Worm (Caenorhabditis elegans): ENCODE results near the gene ceh-34.

Gene ceh-34

ce11 chrV:5319477-5319876, at the start of gene ceh-34:
Gene ceh-34 (minus strand): TSS chrV:5319577.
- TF ChIP-seq crh-2 (tag; optimal IDR thresholded peaks at IDR 0.05) (no peak), aly-2 (tag; optimal IDR thresholded peaks at IDR 0.05) (no peak), sma-3 (GFP tag; optimal IDR thresholded peaks at IDR 0.05) (no peak), ztf-1 (GFP tag; conservative IDR thresholded peaks at IDR 0.05) (no peak)

- no peak for TF ChIP-seq elt-3 (tag; optimal IDR thresholded peaks at IDR 0.05)
- no peak for TF ChIP-seq fos-1 (tag; optimal IDR thresholded peaks at IDR 0.05)
- no peak for TF ChIP-seq unc-62 (GFP tag; optimal IDR thresholded peaks at IDR 0.05)
- TF ChIP-seq lin-11 (tag; optimal IDR thresholded peaks at IDR 0.05) = no peak
- TF ChIP-seq Y55F3AM.14 (GFP tag; optimal IDR thresholded peaks at IDR 0.05) = no peak
- TF ChIP-seq ceh-16 (tag; optimal IDR thresholded peaks at IDR 0.05) = no peak
- TF ChIP-seq nhr-21 (tag; optimal IDR thresholded peaks at IDR 0.05) = no peak
- TF ChIP-seq aly-2 (tag; optimal IDR thresholded peaks at IDR 0.05) = no peak
- no peak for TF ChIP-seq unc-39 (tag; optimal IDR thresholded peaks at IDR 0.05)
- no peak for TF ChIP-seq R02D3.7 (tag; optimal IDR thresholded peaks at IDR 0.05)
Measured at ce11 chrV:5368792-5369191, 49.4 kb upstream of the ceh-34 start, which contains the start of gene T09D3.9. Gene T09D3.9 (minus strand): TSS chrV:5368892.

- TF ChIP-seq blmp-1 (tag; optimal IDR thresholded peaks at IDR 0.05; ENCODE audit: insufficient read depth) = no peak
Measured at ce11 chrV:5364863-5365262, 45.5 kb upstream of the ceh-34 start, which contains the start of gene T09D3.8. Gene T09D3.8 (plus strand): TSS chrV:5365163.

- TF ChIP-seq nhr-237 (tag; optimal IDR thresholded peaks at IDR 0.05) (no peak), ztf-4 (tag; optimal IDR thresholded peaks at IDR 0.05) (no peak), unc-55 (GFP tag; optimal IDR thresholded peaks at IDR 0.05) (no peak), egl-27 (tag; optimal IDR thresholded peaks at IDR 0.05) (no peak), ztf-11 (tag; optimal IDR thresholded peaks at IDR 0.05) (no peak), lin-13 (GFP tag; optimal IDR thresholded peaks at IDR 0.05) (no peak), mbf-1 (tag; optimal IDR thresholded peaks at IDR 0.05) (no peak), fos-1 (tag; optimal IDR thresholded peaks at IDR 0.05) (no peak), elt-3 (tag; optimal IDR thresholded peaks at IDR 0.05) (no peak), nhr-25 (tag; optimal IDR thresholded peaks at IDR 0.05) (no peak), ama-1 (optimal IDR thresholded peaks at IDR 0.05) (no peak), nhr-6 (tag; optimal IDR thresholded peaks at IDR 0.05) (no peak)
Measured at ce11 chrV:5362220-5362619, 42.8 kb upstream of the ceh-34 start.

ce11 chrV:5358772-5359171, 39.4 kb upstream of the ceh-34 start, which contains the start of gene nhr-216:
Gene nhr-216 (minus strand): TSS chrV:5358872.
- TF ChIP-seq lin-39 (tag; optimal IDR thresholded peaks at IDR 0.05) (no peak), nhr-12 (tag; optimal IDR thresholded peaks at IDR 0.05) (no peak), elt-1 (tag; optimal IDR thresholded peaks at IDR 0.05) (no peak), nhr-23 (tag; optimal IDR thresholded peaks at IDR 0.05) (no peak), snpc-4 (tag; optimal IDR thresholded peaks at IDR 0.05) (no peak), unc-39 (tag; optimal IDR thresholded peaks at IDR 0.05) (no peak), sma-9 (GFP tag; optimal IDR thresholded peaks at IDR 0.05) (no peak), sma-9 (tag; optimal IDR thresholded peaks at IDR 0.05) (no peak), mbf-1 (tag; optimal IDR thresholded peaks at IDR 0.05) (no peak), aly-2 (tag; optimal IDR thresholded peaks at IDR 0.05) (no peak), ceh-82 (tag; optimal IDR thresholded peaks at IDR 0.05) (no peak), nhr-21 (tag; optimal IDR thresholded peaks at IDR 0.05) (no peak)

- TF ChIP-seq nhr-77 (tag; optimal IDR thresholded peaks at IDR 0.05) (no peak), sem-4 (tag; optimal IDR thresholded peaks at IDR 0.05) (no peak), dmd-4 (tag; optimal IDR thresholded peaks at IDR 0.05) (no peak), ztf-4 (tag; optimal IDR thresholded peaks at IDR 0.05) (no peak), snpc-4 (tag; optimal IDR thresholded peaks at IDR 0.05) (no peak), nhr-237 (tag; optimal IDR thresholded peaks at IDR 0.05) (no peak), alr-1 (tag; optimal IDR thresholded peaks at IDR 0.05) (no peak), ceh-82 (tag; optimal IDR thresholded peaks at IDR 0.05) (no peak)
Measured at ce11 chrV:5351483-5351882, 32.1 kb upstream of the ceh-34 start, which contains the start of gene srd-9. Gene srd-9 (plus strand): TSS chrV:5351783.
